Worm (Caenorhabditis elegans): Measurements from ENCODE around the gene T08G5.1.
"Not testable (repeated sequence)": the region's sequence is repeated elsewhere in the genome, so short reads cannot be mapped to it uniquely, and the experiment has no call there.

DNA sequence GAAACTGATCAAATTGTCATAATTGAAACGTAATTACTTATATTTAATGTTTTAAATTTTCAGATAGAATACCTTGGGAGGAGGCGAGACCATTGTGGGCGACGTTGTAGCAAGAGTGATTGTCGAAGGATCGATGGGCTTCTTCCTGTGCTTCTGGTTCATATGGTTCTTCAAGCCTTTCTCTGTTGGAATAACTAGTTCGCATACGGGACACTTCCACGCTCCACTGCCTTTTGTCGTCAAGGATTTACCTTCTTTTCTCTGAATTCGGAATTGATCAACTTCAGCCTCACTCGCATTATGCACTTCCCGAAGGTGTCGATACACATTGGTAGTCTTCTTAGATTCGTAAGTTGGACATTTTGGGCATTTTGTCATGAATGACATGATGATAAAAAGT lies 30.7 kb downstream of the T08G5.1 start, which contains the start of gene F58D12.1:
- not testable (repeated sequence) for TF ChIP-seq rpc-1 (optimal IDR thresholded peaks at IDR 0.05); rpc-1 (tag; optimal IDR thresholded peaks at IDR 0.05); K12H6.12 (tag; optimal IDR thresholded peaks at IDR 0.05); F23B12.7 (tag; optimal IDR thresholded peaks at IDR 0.05; ENCODE audit: insufficient read depth); snpc-4 (GFP tag; optimal IDR thresholded peaks at IDR 0.05); snpc-4 (tag; optimal IDR thresholded peaks at IDR 0.05)
